Worm (Caenorhabditis elegans) whole organism, early embryonic: ENCODE data around the gene T03F7.7.

Source experiments
- B0310.2 ChIP-seq: sonication (generic microtip); optimal IDR thresholded peaks from 2 replicates; lab custom pipeline; 2016; ENCODE audit warnings: mild to moderate bottlenecking, missing genetic modification characterization, missing compliant biosample characterization
- F13C5.2 ChIP-seq: sonication (generic microtip); optimal IDR thresholded peaks from 2 replicates; lab custom pipeline; 2017; ENCODE audit warnings: mild to moderate bottlenecking, missing genetic modification characterization, inconsistent platforms, missing compliant biosample characterization
- aly-1 ChIP-seq: sonication (generic microtip); optimal IDR thresholded peaks from 2 replicates; lab custom pipeline; 2016; ENCODE audit warnings: missing genetic modification characterization, missing compliant biosample characterization
- ama-1 ChIP-seq: fragments of 150-350 bp; optimal IDR thresholded peaks from 2 replicates; lab custom pipeline; 2014
- ceh-13 ChIP-seq: fragments of 200-800 bp; sonication (Bioruptor generic); optimal IDR thresholded peaks from 2 replicates; lab custom pipeline; 2018; ENCODE audit warnings: mild to moderate bottlenecking, missing genetic modification characterization, missing compliant biosample characterization
- ceh-36 ChIP-seq: sonication (generic microtip); optimal IDR thresholded peaks from 2 replicates; lab custom pipeline; 2016; ENCODE audit warnings: missing genetic modification characterization, inconsistent platforms, missing compliant biosample characterization
- ets-7 ChIP-seq: sonication (generic microtip); optimal IDR thresholded peaks from 2 replicates; lab custom pipeline; 2016; ENCODE audit warnings: missing genotype, missing genetic modification characterization, missing compliant biosample characterization
- flt-1 ChIP-seq: fragments of 200-800 bp; sonication (Bioruptor generic); IDR thresholded peaks from 2 replicates; pipeline ENCODE4 v1.3.6; 2022; ENCODE audit warnings: missing genetic modification characterization, missing compliant biosample characterization
- hmbx-1 ChIP-seq: sonication (generic microtip); optimal IDR thresholded peaks from 2 replicates; lab custom pipeline; 2016; ENCODE audit warnings: mild to moderate bottlenecking, missing genetic modification characterization, missing compliant biosample characterization
- hmg-4 ChIP-seq: fragments of 200-800 bp; sonication (Bioruptor generic); optimal IDR thresholded peaks from 2 replicates; lab custom pipeline; 2018; ENCODE audit warnings: mild to moderate bottlenecking, missing genetic modification characterization, missing compliant biosample characterization
- hnd-1 ChIP-seq: sonication (generic microtip); optimal IDR thresholded peaks from 2 replicates; lab custom pipeline; 2016; ENCODE audit warnings: missing genetic modification characterization, missing compliant biosample characterization
- pes-1 ChIP-seq: fragments of 200-800 bp; sonication (Bioruptor generic); IDR thresholded peaks from 2 replicates; pipeline ENCODE4 v1.3.6; 2022; ENCODE audit warnings: missing genetic modification reagents, missing genetic modification characterization, missing compliant biosample characterization
- scrt-1 ChIP-seq: fragments of 200-800 bp; sonication (Bioruptor generic); IDR thresholded peaks from 2 replicates; pipeline ENCODE4 v1.3.6; 2022; ENCODE audit warnings: missing genetic modification characterization, missing compliant biosample characterization
- sea-1 ChIP-seq: fragments of 200-800 bp; sonication (Bioruptor generic); conservative IDR thresholded peaks from 2 replicates; pipeline ENCODE4 v1.3.6; 2022; ENCODE audit warnings: missing genetic modification characterization, missing compliant biosample characterization
- tbx-11 ChIP-seq: fragments of 200-800 bp; sonication (Bioruptor generic); IDR thresholded peaks from 2 replicates; pipeline ENCODE4 v1.3.6; 2022; ENCODE audit warnings: missing genetic modification characterization, missing compliant biosample characterization
- tbx-37 ChIP-seq: fragments of 200-800 bp; sonication (Bioruptor generic); conservative IDR thresholded peaks from 2 replicates; pipeline ENCODE4 v1.3.6; 2022; ENCODE audit warnings: missing genetic modification reagents, missing genetic modification characterization, missing compliant biosample characterization
- tra-4 ChIP-seq: sonication (generic microtip); optimal IDR thresholded peaks from 2 replicates; lab custom pipeline; 2017; ENCODE audit warnings: missing genetic modification characterization, missing compliant biosample characterization

T03F7.7 gene

DNA sequence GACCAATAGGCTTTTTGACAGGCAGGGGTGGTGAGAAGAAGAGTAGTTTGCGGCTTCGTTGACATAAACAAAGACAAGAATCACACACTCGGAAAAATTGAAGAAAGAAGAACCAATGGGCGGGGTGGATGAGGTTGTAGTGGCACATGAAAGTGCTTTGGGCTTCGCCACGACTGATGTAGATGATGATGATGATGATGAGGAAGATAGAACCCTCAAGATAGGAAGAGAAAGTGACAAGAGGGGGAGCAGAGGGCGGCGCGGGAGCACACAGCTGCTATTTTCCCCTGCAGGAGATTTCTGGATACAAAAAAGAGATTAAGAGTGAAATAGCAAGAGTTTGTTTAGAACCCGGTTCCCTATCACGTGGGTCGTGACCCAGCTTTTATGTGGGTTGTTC lies 2.3 kb upstream of the T03F7.7 start:
- no peak for TF ChIP-seq ceh-36
- no peak for TF ChIP-seq ceh-13 (GFP tag; lab: Kevin White, UChicago)
- TF ChIP-seq B0310.2 = no peak
- no peak for TF ChIP-seq aly-1 (tag; lab: Kevin White, UChicago)
- TF ChIP-seq ama-1 (lab: Kevin White, UChicago) = no peak
- TF ChIP-seq sea-1 (GFP tag; lab: Robert Waterston, UW) = no peak
- TF ChIP-seq F13C5.2 (tag; lab: Kevin White, UChicago) = no peak

DNA sequence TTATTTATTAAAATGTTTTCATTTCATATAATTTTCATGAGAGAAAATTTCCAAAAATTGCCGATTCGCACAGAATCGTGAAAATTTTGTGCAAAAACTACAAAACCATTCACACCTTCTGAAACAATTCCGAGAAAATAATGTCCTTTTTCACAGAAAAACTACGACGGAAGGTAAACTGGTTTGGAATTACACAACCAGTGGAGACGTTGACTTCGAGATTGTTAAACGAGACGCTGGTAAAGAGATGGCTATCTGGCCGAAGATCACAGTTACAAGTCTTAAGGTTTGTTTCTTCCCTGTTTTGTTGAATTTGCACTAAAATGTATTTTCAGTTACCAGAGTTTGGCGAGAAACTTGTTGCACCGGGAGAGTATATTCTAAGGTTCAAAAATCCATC lies 1.7 kb downstream of the T03F7.7 start:
- TF ChIP-seq F13C5.2 (tag; lab: Kevin White, UChicago) (no peak), B0310.2 (no peak), scrt-1 (no peak), ceh-13 (GFP tag; lab: Kevin White, UChicago) (no peak), tbx-37 (GFP tag; lab: Robert Waterston, UW) (no peak), ceh-36 (no peak), aly-1 (tag; lab: Kevin White, UChicago) (no peak), flt-1 (GFP tag; lab: Robert Waterston, UW) (no peak), ets-7 (no peak), ama-1 (lab: Kevin White, UChicago) (no peak), tbx-11 (GFP tag; lab: Robert Waterston, UW) (no peak), hnd-1 (no peak), pes-1 (no peak), hmbx-1 (tag; lab: Kevin White, UChicago) (no peak), tra-4 (no peak), sea-1 (GFP tag; lab: Robert Waterston, UW) (no peak), hmg-4 (GFP tag; lab: Kevin White, UChicago) (no peak)

DNA sequence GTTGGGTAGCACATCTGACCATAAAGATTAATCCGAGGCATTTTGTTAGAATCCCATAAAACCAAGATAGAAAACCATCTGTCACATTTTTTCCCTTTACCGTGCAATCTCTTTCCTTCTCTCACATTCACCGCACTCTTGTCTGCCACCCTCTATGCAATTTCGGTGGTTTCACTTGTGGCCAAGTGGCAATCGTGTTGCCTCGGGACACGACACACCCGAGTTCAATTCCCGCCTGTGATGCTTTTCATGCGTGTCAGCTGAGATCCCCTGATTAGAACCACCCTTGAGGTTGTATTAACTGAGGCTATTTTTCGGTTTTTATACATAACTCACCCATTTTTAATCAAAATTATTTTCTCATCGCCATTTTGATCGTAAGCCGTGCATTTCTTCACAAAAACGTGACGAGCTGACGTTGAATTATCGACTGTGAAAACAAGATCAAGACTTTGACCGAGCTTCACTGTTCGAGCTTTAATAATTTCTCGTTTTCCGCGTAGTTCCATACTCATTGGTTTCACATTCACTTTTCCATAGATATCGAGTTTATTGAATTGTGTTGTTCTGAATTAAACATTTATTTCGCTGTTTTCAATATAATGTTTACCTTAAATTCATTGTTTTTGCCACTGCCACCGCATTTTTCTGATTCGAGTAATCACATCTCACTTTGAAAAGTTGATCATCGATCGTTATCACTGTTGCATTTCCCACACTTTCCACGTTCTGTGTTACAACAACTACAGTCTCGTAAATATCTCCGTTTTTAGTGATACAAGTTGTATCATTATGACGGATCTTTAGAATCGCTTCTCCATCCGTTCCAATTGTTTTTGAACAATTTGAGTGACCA lies 3.0 kb downstream of the T03F7.7 start:
- peak; percentile 100 for TF ChIP-seq aly-1 (tag; lab: Kevin White, UChicago)
- TF ChIP-seq ama-1 (lab: Kevin White, UChicago) = no peak
- peak; percentile 99 for TF ChIP-seq pes-1
- peak; percentile 100 for TF ChIP-seq hmg-4 (GFP tag; lab: Kevin White, UChicago)
- peak; percentile 100 for TF ChIP-seq flt-1 (GFP tag; lab: Robert Waterston, UW)
- TF ChIP-seq F13C5.2 (tag; lab: Kevin White, UChicago) = peak; percentile 99
- peak; percentile 100 for TF ChIP-seq tbx-37 (GFP tag; lab: Robert Waterston, UW)
- peak; percentile 98 for TF ChIP-seq ets-7
- TF ChIP-seq ceh-13 (GFP tag; lab: Kevin White, UChicago) = peak; percentile 99
- peak; percentile 96 for TF ChIP-seq hnd-1
- peak; percentile 100 for TF ChIP-seq tbx-11 (GFP tag; lab: Robert Waterston, UW)
- TF ChIP-seq scrt-1 = peak; percentile 100
- peak; percentile 100 for TF ChIP-seq sea-1 (GFP tag; lab: Robert Waterston, UW)
- peak; percentile 98 for TF ChIP-seq ceh-36
- peak; percentile 95 for TF ChIP-seq hmbx-1 (tag; lab: Kevin White, UChicago)
- peak; percentile 99 for TF ChIP-seq B0310.2
- peak; percentile 98 for TF ChIP-seq tra-4

DNA sequence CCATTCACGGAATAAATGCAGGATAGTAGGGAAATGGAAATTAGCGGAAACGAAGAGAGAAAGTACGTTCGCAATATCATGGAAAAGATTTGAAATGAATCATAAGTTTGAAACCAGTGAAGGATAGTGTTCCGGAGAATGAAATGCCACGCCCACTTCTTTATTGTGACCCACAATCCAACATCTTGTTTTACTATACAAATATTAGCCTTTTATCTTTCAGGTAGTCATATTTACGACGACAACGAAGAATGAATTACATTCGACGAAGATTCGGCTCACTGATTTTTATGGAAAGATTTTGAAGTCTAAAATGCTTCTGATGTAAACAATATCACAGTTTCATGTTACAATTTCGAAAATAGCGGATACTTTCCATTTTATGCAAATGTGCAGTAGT lies 5.6 kb downstream of the T03F7.7 start, which contains the start of gene cutl-18:
TSS of gene cutl-18 (minus strand) at position 101 of the 400 bp plus-strand sequence.
- no peak for TF ChIP-seq scrt-1
- no peak for TF ChIP-seq hmbx-1 (tag; lab: Kevin White, UChicago)
- no peak for TF ChIP-seq aly-1 (tag; lab: Kevin White, UChicago)
- no peak for TF ChIP-seq B0310.2
- TF ChIP-seq flt-1 (GFP tag; lab: Robert Waterston, UW) = no peak
- no peak for TF ChIP-seq ets-7
- TF ChIP-seq sea-1 (GFP tag; lab: Robert Waterston, UW) = no peak
- TF ChIP-seq tra-4 = no peak
- TF ChIP-seq F13C5.2 (tag; lab: Kevin White, UChicago) = no peak
- no peak for TF ChIP-seq ama-1 (lab: Kevin White, UChicago)
- no peak for TF ChIP-seq pes-1

DNA sequence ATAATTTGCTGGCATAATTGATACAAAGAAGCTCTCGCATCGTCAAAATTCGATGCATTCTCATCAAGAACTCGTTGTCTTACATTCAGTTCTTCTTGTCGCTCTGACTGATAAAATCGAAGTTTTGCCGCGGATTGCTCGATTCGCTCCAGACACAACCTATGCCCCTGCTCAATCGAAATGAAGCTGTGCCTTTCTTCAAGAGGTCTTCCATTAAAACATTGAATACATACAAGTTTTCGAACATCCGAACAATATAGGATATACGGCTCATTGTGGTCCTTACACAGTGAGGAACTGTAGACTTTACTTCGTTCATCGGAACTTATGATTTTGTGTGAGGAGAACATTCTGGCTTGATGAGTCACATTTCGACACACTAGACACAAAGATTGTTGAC lies 9.6 kb downstream of the T03F7.7 start:
- no peak for TF ChIP-seq flt-1 (GFP tag; lab: Robert Waterston, UW)
- no peak for TF ChIP-seq ets-7
- no peak for TF ChIP-seq B0310.2
- no peak for TF ChIP-seq hnd-1
- no peak for TF ChIP-seq aly-1 (tag; lab: Kevin White, UChicago)
- no peak for TF ChIP-seq pes-1
- TF ChIP-seq hmg-4 (GFP tag; lab: Kevin White, UChicago) = no peak
- no peak for TF ChIP-seq hmbx-1 (tag; lab: Kevin White, UChicago)
- TF ChIP-seq ceh-36 = no peak
- TF ChIP-seq F13C5.2 (tag; lab: Kevin White, UChicago) = no peak

DNA sequence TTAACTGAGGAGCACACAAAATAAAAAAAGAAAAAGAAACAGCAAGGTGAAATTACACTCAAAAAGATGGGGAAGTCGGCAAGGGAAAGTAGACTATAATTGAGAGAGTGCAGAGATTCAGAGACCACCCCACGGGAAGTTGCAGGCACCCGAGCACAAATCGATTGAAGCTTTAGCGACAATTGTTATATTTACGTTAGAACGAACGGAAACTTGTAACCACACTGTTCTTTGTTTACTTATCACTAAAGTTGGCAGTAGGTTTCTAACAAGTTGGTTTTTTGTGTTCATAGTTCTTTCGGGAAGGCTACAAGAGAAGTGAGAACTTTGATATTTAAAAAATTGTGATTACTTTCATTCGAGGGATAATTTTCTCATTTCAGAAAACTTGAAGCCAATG lies 10.5 kb downstream of the T03F7.7 start, which contains the start of gene F47G9.4:
TSS of gene F47G9.4 (minus strand) at position 98 of the 400 bp plus-strand sequence.
- TF ChIP-seq hmg-4 (GFP tag; lab: Kevin White, UChicago) (no peak), tra-4 (no peak), tbx-37 (GFP tag; lab: Robert Waterston, UW) (no peak)

DNA sequence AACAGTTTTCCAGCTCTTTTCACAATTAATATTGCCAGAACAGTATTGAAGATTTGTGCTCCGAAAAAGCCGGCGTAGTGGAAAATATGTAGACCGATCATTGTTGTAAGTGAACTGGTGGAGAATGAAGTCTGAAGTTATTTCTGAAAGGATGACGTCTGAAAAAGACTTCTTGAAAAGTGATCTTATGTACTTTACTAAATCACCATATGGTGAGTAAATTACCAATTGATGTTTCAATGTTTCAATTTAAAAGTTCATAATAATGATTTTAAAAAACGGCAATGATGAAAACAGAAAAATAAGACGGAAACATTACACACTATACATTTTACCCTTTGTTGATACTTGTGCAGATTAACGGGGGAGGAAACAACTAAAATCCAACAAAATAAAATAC lies 12.5 kb downstream of the T03F7.7 start, which contains the start of gene str-141:
TSS of gene str-141 (minus strand) at position 101 of the 400 bp plus-strand sequence.
- no peak for TF ChIP-seq hmg-4 (GFP tag; lab: Kevin White, UChicago)
- TF ChIP-seq ceh-36 = no peak

DNA sequence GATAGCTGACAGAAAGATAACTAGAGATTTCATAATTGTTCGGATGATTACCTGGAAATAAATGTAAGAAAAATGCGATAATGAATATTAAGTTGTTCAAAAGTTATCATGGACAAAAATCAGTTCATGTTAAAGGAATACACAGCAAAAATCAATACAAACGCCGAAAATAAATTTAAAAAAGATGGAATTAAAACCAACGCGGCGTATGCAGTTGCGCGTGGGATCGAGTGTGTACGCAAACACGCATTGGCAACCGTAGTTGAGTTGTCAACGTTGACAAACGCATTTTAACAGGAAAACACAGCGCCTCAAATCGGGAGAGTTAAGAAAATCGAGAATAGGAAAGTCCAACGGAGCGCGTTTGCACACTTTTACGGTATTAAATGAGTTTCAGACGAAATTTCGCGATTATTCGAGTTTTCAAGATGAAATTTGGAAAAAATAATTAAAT lies 15.7 kb downstream of the T03F7.7 start, which contains the start of gene tmed-10:
TSS of gene tmed-10 (minus strand) at position 51 of the 454 bp plus-strand sequence.
- TF ChIP-seq flt-1 (GFP tag; lab: Robert Waterston, UW) (peak; percentile 50; the same call in 1 of the 2 replicates), sea-1 (GFP tag; lab: Robert Waterston, UW) (no peak)
